Fruit fly (Drosophila melanogaster) whole organism, embryonic: ENCODE results near the gene CG13390.
A peak's percentile ranks its signal among the peaks of the same experiment; 100 is the strongest.

Experiments used
- Blimp-1 ChIP-seq: fragments of 200-800 bp; sonication (Bioruptor generic); optimal IDR thresholded peaks from 3 replicates; lab custom pipeline; 2018; ENCODE audit warnings: missing biosample characterization, missing genetic modification characterization, mild to moderate bottlenecking, moderate library complexity, missing genetic modification reagents
- CG10366 ChIP-seq: fragments of 200-800 bp; sonication (Bioruptor generic); IDR thresholded peaks from 2 replicates; pipeline ENCODE4 v1.3.6; 2022; ENCODE audit warnings: missing biosample characterization, missing genetic modification characterization
- CG10565 ChIP-seq: fragments of 200-800 bp; sonication (Bioruptor generic); optimal IDR thresholded peaks from 3 replicates; lab custom pipeline; 2016; ENCODE audit warnings: missing biosample characterization, mild to moderate bottlenecking, missing genetic modification characterization
- CG11560 ChIP-seq: fragments of 200-800 bp; sonication (Bioruptor generic); IDR thresholded peaks from 3 replicates; pipeline ENCODE4 v1.3.6; 2022; ENCODE audit warnings: missing biosample characterization, missing genetic modification characterization
- CG12071 ChIP-seq: fragments of 200-800 bp; sonication (Bioruptor generic); optimal IDR thresholded peaks from 3 replicates; lab custom pipeline; 2018; ENCODE audit warnings: missing biosample characterization, mild to moderate bottlenecking, missing genetic modification characterization
- CG12391 ChIP-seq: fragments of 200-800 bp; sonication (Bioruptor generic); optimal IDR thresholded peaks from 3 replicates; lab custom pipeline; 2018; ENCODE audit warnings: missing biosample characterization, mild to moderate bottlenecking, missing genetic modification characterization, moderate library complexity
- CG14710 ChIP-seq: fragments of 200-800 bp; sonication (Bioruptor generic); optimal IDR thresholded peaks from 3 replicates; lab custom pipeline; 2019; ENCODE audit warnings: missing biosample characterization, mild to moderate bottlenecking, missing genetic modification characterization, moderate library complexity
- CG15479 ChIP-seq: fragments of 200-800 bp; sonication (Bioruptor generic); optimal IDR thresholded peaks from 3 replicates; lab custom pipeline; 2019; ENCODE audit warnings: missing biosample characterization, mild to moderate bottlenecking, missing genetic modification characterization, moderate library complexity
- CG1603 ChIP-seq: fragments of 200-800 bp; sonication (Bioruptor generic); optimal IDR thresholded peaks from 2 replicates; lab custom pipeline; 2019; ENCODE audit warnings: missing biosample characterization, mild to moderate bottlenecking, missing genetic modification characterization, moderate library complexity
- CG18764 ChIP-seq: fragments of 200-800 bp; sonication (Bioruptor generic); optimal IDR thresholded peaks from 3 replicates; lab custom pipeline; 2016; ENCODE audit warnings: missing biosample characterization, missing genetic modification characterization
- CG2202 ChIP-seq: fragments of 200-800 bp; sonication (Bioruptor generic); optimal IDR thresholded peaks from 2 replicates; lab custom pipeline; 2018; ENCODE audit warnings: missing biosample characterization, mild to moderate bottlenecking, missing genetic modification characterization
- CG2678 ChIP-seq: fragments of 200-800 bp; sonication (Bioruptor generic); optimal IDR thresholded peaks from 3 replicates; lab custom pipeline; 2019; ENCODE audit warnings: missing biosample characterization, mild to moderate bottlenecking, missing genetic modification characterization, moderate library complexity
- CG31224 ChIP-seq: fragments of 200-800 bp; sonication (Bioruptor generic); IDR thresholded peaks from 2 replicates; pipeline ENCODE4 v1.3.6; 2022; ENCODE audit warnings: missing biosample characterization, missing genetic modification characterization
- CG3163 ChIP-seq: fragments of 200-800 bp; sonication (Bioruptor generic); optimal IDR thresholded peaks from 3 replicates; lab custom pipeline; 2016; ENCODE audit warnings: missing biosample characterization, missing genetic modification characterization
- CG32772 ChIP-seq: fragments of 200-800 bp; sonication (Bioruptor generic); IDR thresholded peaks from 2 replicates; pipeline ENCODE4 v1.3.6; 2022; ENCODE audit warnings: missing biosample characterization, missing genetic modification characterization
- CG33213 ChIP-seq: fragments of 200-800 bp; sonication (Bioruptor generic); optimal IDR thresholded peaks from 3 replicates; lab custom pipeline; 2016; ENCODE audit warnings: missing biosample characterization, missing genetic modification characterization
- CG34224 ChIP-seq: fragments of 200-800 bp; sonication (Bioruptor generic); IDR thresholded peaks from 3 replicates; pipeline ENCODE4 v1.3.6; 2022; ENCODE audit warnings: missing biosample characterization, missing genetic modification characterization; ENCODE audit not compliant: partially characterized antibody
- CG3838 ChIP-seq: fragments of 200-800 bp; sonication (Bioruptor generic); optimal IDR thresholded peaks from 3 replicates; lab custom pipeline; 2016; ENCODE audit warnings: missing biosample characterization, missing genetic modification characterization
- CG4282 ChIP-seq: fragments of 200-800 bp; sonication (Bioruptor generic); optimal IDR thresholded peaks from 2 replicates; lab custom pipeline; 2016; ENCODE audit warnings: missing biosample characterization, missing genetic modification characterization
- CG4424 ChIP-seq: fragments of 200-800 bp; sonication (Bioruptor generic); optimal IDR thresholded peaks from 3 replicates; lab custom pipeline; 2016; ENCODE audit warnings: missing biosample characterization, missing genetic modification characterization
- CG8089 ChIP-seq: fragments of 200-800 bp; sonication (Bioruptor generic); optimal IDR thresholded peaks from 3 replicates; lab custom pipeline; 2016; ENCODE audit warnings: missing biosample characterization, missing genetic modification characterization
- CG8281 ChIP-seq: fragments of 200-800 bp; sonication (Bioruptor generic); optimal IDR thresholded peaks from 2 replicates; lab custom pipeline; 2018; ENCODE audit warnings: missing biosample characterization, mild to moderate bottlenecking, missing genetic modification characterization, moderate library complexity
- CG8478 ChIP-seq: fragments of >200 bp; optimal IDR thresholded peaks from 2 replicates; lab custom pipeline; 2018
- CG9215 ChIP-seq: fragments of 200-800 bp; sonication (Bioruptor generic); IDR thresholded peaks from 2 replicates; pipeline ENCODE4 v1.3.6; 2022; ENCODE audit warnings: missing biosample characterization, missing genetic modification characterization
- CG9609 ChIP-seq: fragments of 200-800 bp; sonication (Bioruptor generic); optimal IDR thresholded peaks from 3 replicates; lab custom pipeline; 2016; ENCODE audit warnings: missing biosample characterization, missing genetic modification characterization
- CG9932 ChIP-seq: fragments of 200-800 bp; sonication (Bioruptor generic); IDR thresholded peaks from 2 replicates; pipeline ENCODE4 v1.3.6; 2022; ENCODE audit warnings: missing biosample characterization, missing genetic modification characterization
- Deaf1 ChIP-seq: fragments of 200-800 bp; optimal IDR thresholded peaks from 3 replicates; lab custom pipeline; 2019; ENCODE audit warnings: missing biosample characterization, mild to moderate bottlenecking, missing genetic modification characterization, moderate library complexity
- Dek ChIP-seq: fragments of 200-800 bp; sonication (Bioruptor generic); optimal IDR thresholded peaks from 3 replicates; lab custom pipeline; 2019; ENCODE audit warnings: missing biosample characterization, mild to moderate bottlenecking, missing genetic modification characterization, moderate library complexity
- Drgx ChIP-seq: fragments of 200-800 bp; sonication (Bioruptor generic); IDR thresholded peaks from 2 replicates; pipeline ENCODE4 v1.3.6; 2022; ENCODE audit warnings: missing biosample characterization, missing genetic modification characterization
- Fer2 ChIP-seq: fragments of 200-800 bp; sonication (Bioruptor generic); optimal IDR thresholded peaks from 2 replicates; lab custom pipeline; 2018; ENCODE audit warnings: missing biosample characterization, mild to moderate bottlenecking, missing genetic modification characterization, moderate library complexity
- Fer3 ChIP-seq: fragments of 200-800 bp; sonication (Bioruptor generic); optimal IDR thresholded peaks from 2 replicates; lab custom pipeline; 2018; ENCODE audit warnings: missing biosample characterization, mild to moderate bottlenecking, missing genetic modification characterization, moderate library complexity
- HLH4C ChIP-seq: fragments of 200-800 bp; sonication (Bioruptor generic); IDR thresholded peaks from 3 replicates; pipeline ENCODE4 v1.3.6; 2022; ENCODE audit warnings: missing biosample characterization, missing genetic modification characterization; ENCODE audit not compliant: partially characterized antibody
- Hr78 ChIP-seq, 2 experiments: fragments of 200-800 bp in 1 of 2; fragments of >200 bp in 1 of 2; sonication (Bioruptor generic) in 1 of 2; optimal IDR thresholded peaks; 2 replicates each; lab custom pipeline; 2017 to 2019; ENCODE audit warnings: missing biosample characterization in 2 of 2, missing genetic modification characterization in 2 of 2, mild to moderate bottlenecking in 1 of 2, moderate library complexity in 1 of 2
- Myb ChIP-seq: fragments of 200-800 bp; sonication (Bioruptor generic); optimal IDR thresholded peaks from 2 replicates; lab custom pipeline; 2016; ENCODE audit warnings: missing biosample characterization, missing genetic modification characterization
- NC2β ChIP-seq: fragments of 200-800 bp; sonication (Bioruptor generic); optimal IDR thresholded peaks from 2 replicates; lab custom pipeline; 2016; ENCODE audit warnings: missing biosample characterization, missing genetic modification characterization
- PHDP ChIP-seq: fragments of 200-800 bp; sonication (Bioruptor generic); optimal IDR thresholded peaks from 3 replicates; lab custom pipeline; 2018; ENCODE audit warnings: missing biosample characterization, mild to moderate bottlenecking, missing genetic modification characterization, moderate library complexity
- Sry-β ChIP-seq: fragments of 200-800 bp; sonication (Bioruptor generic); optimal IDR thresholded peaks from 2 replicates; lab custom pipeline; 2018; ENCODE audit warnings: missing biosample characterization, mild to moderate bottlenecking, missing genetic modification characterization, moderate library complexity
- Tbp ChIP-seq: fragments of >200 bp; optimal IDR thresholded peaks from 2 replicates; lab custom pipeline; 2018; ENCODE audit warnings: missing biosample characterization, missing genetic modification characterization
- ash1 ChIP-seq: fragments of 200-800 bp; sonication (Bioruptor generic); optimal IDR thresholded peaks from 2 replicates; lab custom pipeline; 2018; ENCODE audit warnings: missing biosample characterization, mild to moderate bottlenecking, missing genetic modification characterization
- ato ChIP-seq: fragments of 200-800 bp; sonication (Bioruptor generic); IDR thresholded peaks from 2 replicates; pipeline ENCODE4 v1.3.6; 2022; ENCODE audit warnings: missing biosample characterization, missing genetic modification characterization; ENCODE audit not compliant: partially characterized antibody
- fd64A ChIP-seq: fragments of 200-800 bp; sonication (Bioruptor generic); optimal IDR thresholded peaks from 3 replicates; lab custom pipeline; 2018; ENCODE audit warnings: missing biosample characterization, mild to moderate bottlenecking, missing genetic modification characterization
- gcm ChIP-seq: fragments of 200-800 bp; sonication (Bioruptor generic); optimal IDR thresholded peaks from 2 replicates; lab custom pipeline; 2019; ENCODE audit warnings: missing biosample characterization, mild to moderate bottlenecking, missing genetic modification characterization, moderate library complexity
- jigr1 ChIP-seq: fragments of 200-800 bp; sonication (Bioruptor generic); IDR thresholded peaks from 3 replicates; pipeline ENCODE4 v1.3.6; 2022; ENCODE audit warnings: missing biosample characterization, missing genetic modification characterization
- lbe ChIP-seq: fragments of 200-800 bp; sonication (Bioruptor generic); optimal IDR thresholded peaks from 2 replicates; lab custom pipeline; 2016; ENCODE audit warnings: missing biosample characterization, mild to moderate bottlenecking, missing genetic modification characterization
- mirr ChIP-seq: fragments of 200-800 bp; sonication (Bioruptor generic); optimal IDR thresholded peaks from 3 replicates; lab custom pipeline; 2018; ENCODE audit warnings: missing biosample characterization, mild to moderate bottlenecking, missing genetic modification characterization
- sisA ChIP-seq: fragments of 200-800 bp; sonication (Bioruptor generic); IDR thresholded peaks from 2 replicates; pipeline ENCODE4 v1.3.6; 2022; ENCODE audit warnings: missing biosample characterization, missing genetic modification characterization
- slbo ChIP-seq: fragments of 200-800 bp; sonication (Bioruptor generic); IDR thresholded peaks from 2 replicates; pipeline ENCODE4 v1.3.6; 2022; ENCODE audit warnings: missing biosample characterization, missing genetic modification characterization
- slou ChIP-seq: fragments of 200-800 bp; sonication (Bioruptor generic); optimal IDR thresholded peaks from 3 replicates; lab custom pipeline; 2016; ENCODE audit warnings: missing biosample characterization, missing genetic modification characterization

CG13390 gene

dm6 chr2L:8370364-8371326 lies 6.0 kb downstream of the CG13390 start, which contains the start of gene CG17292 (continued):
- TF ChIP-seq sisA (GFP tag; lab: Robert Waterston, UW) (peak; percentile 37), CG2202 (tag; lab: Kevin White, UChicago) (no peak), CG8478 (lab: Kevin White, UChicago) (no peak), Sry-β (GFP tag; lab: Kevin White, UChicago) (no peak), CG34224 (peak; percentile 88), slbo (GFP tag; lab: Robert Waterston, UW) (peak; percentile 69), CG12391 (tag; lab: Kevin White, UChicago) (peak; percentile 42), lbe (no peak), CG2678 (tag; lab: Kevin White, UChicago) (peak; percentile 49), Hr78 (GFP tag; optimal IDR thresholded peaks at IDR 0.05; lab: Kevin White, UChicago) (peak in 1 of 2 experiments; percentile 73), Dek (tag; lab: Kevin White, UChicago) (peak; percentile 66), CG8089 (GFP tag; lab: Kevin White, UChicago) (peak; percentile 33), Blimp-1 (GFP tag; lab: Kevin White, UChicago) (peak; percentile 32), CG8281 (no peak), slou (GFP tag; lab: Kevin White, UChicago) (no peak), Drgx (peak; percentile 58), gcm (peak; percentile 59), Myb (peak; percentile 46), CG10366 (GFP tag; lab: Robert Waterston, UW) (peak; percentile 43; the same call in 1 of the 2 replicates), Deaf1 (peak; percentile 76), CG3838 (no peak), CG18764 (GFP tag; lab: Kevin White, UChicago) (peak; percentile 76), CG9609 (GFP tag; lab: Kevin White, UChicago) (no peak), CG4282 (GFP tag; lab: Kevin White, UChicago) (peak; percentile 39), CG1603 (tag; lab: Kevin White, UChicago) (peak; percentile 61), CG33213 (GFP tag; lab: Kevin White, UChicago) (peak; percentile 41), Fer3 (peak; percentile 30), CG10565 (GFP tag; lab: Kevin White, UChicago) (no peak), PHDP (peak; percentile 54), CG14710 (tag; lab: Kevin White, UChicago) (peak; percentile 14), CG15479 (GFP tag; lab: Kevin White, UChicago) (no peak), mirr (GFP tag; lab: Kevin White, UChicago) (peak; percentile 62), CG31224 (0 out of 2 replicates have a peak, but pooled peaks have one; percentile 13), CG12071 (GFP tag; lab: Kevin White, UChicago) (peak; percentile 64), fd64A (GFP tag; lab: Kevin White, UChicago) (no peak), CG9215 (GFP tag; lab: Robert Waterston, UW) (no peak), jigr1 (GFP tag; lab: Robert Waterston, UW) (no peak; the same call in 2 of the 3 replicates), CG11560 (no peak), CG4424 (GFP tag; lab: Kevin White, UChicago) (no peak), Fer2 (tag; lab: Kevin White, UChicago) (no peak), CG3163 (GFP tag; lab: Kevin White, UChicago) (peak; percentile 15), ash1 (no peak), HLH4C (peak; percentile 89), Tbp (GFP tag; lab: Kevin White, UChicago) (no peak), NC2β (GFP tag; lab: Kevin White, UChicago) (peak; percentile 32), CG9932 (GFP tag; lab: Robert Waterston, UW) (peak; percentile 73), ato (GFP tag; lab: Robert Waterston, UW) (peak; percentile 84), CG32772 (GFP tag; lab: Robert Waterston, UW) (peak; percentile 31; the same call in 1 of the 2 replicates)
